Fruit fly (Drosophila melanogaster) whole organism, prepupa: ENCODE measurements around the gene CG14072.

Source experiments
- Blimp-1 ChIP-seq: fragments of 200-800 bp; sonication (Bioruptor generic); optimal IDR thresholded peaks from 3 replicates; lab custom pipeline; 2017; ENCODE audit warnings: missing biosample characterization, missing genetic modification characterization, mild to moderate bottlenecking, moderate library complexity, missing genetic modification reagents
- CG10631 ChIP-seq: fragments of 200-800 bp; sonication (Bioruptor generic); optimal IDR thresholded peaks from 2 replicates; lab custom pipeline; 2016; ENCODE audit warnings: missing biosample characterization, missing genetic modification characterization
- CG10669 ChIP-seq: fragments of 200-800 bp; sonication (Bioruptor generic); optimal IDR thresholded peaks from 3 replicates; lab custom pipeline; 2018; ENCODE audit warnings: missing biosample characterization, mild to moderate bottlenecking, missing genetic modification characterization, moderate library complexity
- CG11294 ChIP-seq: fragments of 200-800 bp; sonication (Bioruptor generic); IDR thresholded peaks from 2 replicates; pipeline ENCODE4 v1.3.6; 2022; ENCODE audit warnings: missing biosample characterization, missing genetic modification characterization
- CG11762 ChIP-seq: fragments of 200-800 bp; sonication (Bioruptor generic); optimal IDR thresholded peaks from 3 replicates; lab custom pipeline; 2016; ENCODE audit warnings: missing biosample characterization, missing genetic modification characterization; ENCODE audit not compliant: insufficient read depth
- CG16779 ChIP-seq: fragments of 200-800 bp; sonication (Bioruptor generic); optimal IDR thresholded peaks from 3 replicates; lab custom pipeline; 2017; ENCODE audit warnings: missing biosample characterization, mild to moderate bottlenecking, missing genetic modification characterization
- CG3032 ChIP-seq: fragments of 200-800 bp; optimal IDR thresholded peaks from 2 replicates; lab custom pipeline; 2019; ENCODE audit warnings: missing biosample characterization, mild to moderate bottlenecking, missing genetic modification characterization, moderate library complexity
- CG31627 ChIP-seq: fragments of 200-800 bp; sonication (Bioruptor generic); optimal IDR thresholded peaks from 3 replicates; lab custom pipeline; 2016; ENCODE audit warnings: missing biosample characterization, missing genetic modification characterization
- CG34406 ChIP-seq: fragments of 200-800 bp; sonication (Bioruptor generic); optimal IDR thresholded peaks from 3 replicates; lab custom pipeline; 2016; ENCODE audit warnings: missing biosample characterization, missing genetic modification characterization
- CG4318 ChIP-seq: fragments of 200-800 bp; sonication (Bioruptor generic); optimal IDR thresholded peaks from 3 replicates; lab custom pipeline; 2017; ENCODE audit warnings: missing biosample characterization, mild to moderate bottlenecking, missing genetic modification characterization
- CG6276 ChIP-seq: fragments of 200-800 bp; sonication (Bioruptor generic); optimal IDR thresholded peaks from 2 replicates; lab custom pipeline; 2017; ENCODE audit warnings: missing biosample characterization, mild to moderate bottlenecking, missing genetic modification characterization
- CG6792 ChIP-seq: fragments of 200-800 bp; sonication (Bioruptor generic); optimal IDR thresholded peaks from 3 replicates; lab custom pipeline; 2016; ENCODE audit warnings: missing biosample characterization, missing genetic modification characterization
- CG6808 ChIP-seq: fragments of 200-800 bp; sonication (Bioruptor generic); optimal IDR thresholded peaks from 3 replicates; lab custom pipeline; 2017; ENCODE audit warnings: missing biosample characterization, missing genetic modification characterization, mild to moderate bottlenecking, moderate library complexity, missing genetic modification reagents
- CG6854 ChIP-seq: fragments of 200-800 bp; sonication (Bioruptor generic); optimal IDR thresholded peaks from 2 replicates; lab custom pipeline; 2017; ENCODE audit warnings: missing biosample characterization, mild to moderate bottlenecking, missing genetic modification characterization
- CG7368 ChIP-seq: fragments of 200-800 bp; sonication (Bioruptor generic); optimal IDR thresholded peaks from 3 replicates; lab custom pipeline; 2016; ENCODE audit warnings: missing biosample characterization, missing genetic modification characterization
- CG8119 ChIP-seq: fragments of 200-800 bp; sonication (Bioruptor generic); IDR thresholded peaks from 3 replicates; pipeline ENCODE4 v1.3.6; 2022; ENCODE audit warnings: missing biosample characterization, missing genetic modification characterization
- CG8632 ChIP-seq: fragments of 200-800 bp; sonication (Bioruptor generic); optimal IDR thresholded peaks from 3 replicates; lab custom pipeline; 2016; ENCODE audit warnings: missing biosample characterization, missing genetic modification characterization
- CG9139 ChIP-seq: fragments of 200-800 bp; sonication (Bioruptor generic); optimal IDR thresholded peaks from 3 replicates; lab custom pipeline; 2017; ENCODE audit warnings: missing biosample characterization, mild to moderate bottlenecking, missing genetic modification characterization
- Eip78C ChIP-seq: fragments of 200-800 bp; sonication (Bioruptor generic); peaks from one replicate; lab custom pipeline; 2016; ENCODE audit warnings: missing biosample characterization, missing genetic modification characterization
- Eip93F ChIP-seq: fragments of 200-800 bp; sonication (Bioruptor generic); optimal IDR thresholded peaks from 2 replicates; lab custom pipeline; 2016; ENCODE audit warnings: missing biosample characterization, mild to moderate bottlenecking, missing genetic modification characterization
- Gug ChIP-seq: fragments of 200-800 bp; sonication (Bioruptor generic); IDR thresholded peaks from 2 replicates; pipeline ENCODE4 v1.3.6; 2022; ENCODE audit warnings: missing biosample characterization, missing genetic modification characterization
- Hr39 ChIP-seq: fragments of 200-800 bp; sonication (Bioruptor generic); optimal IDR thresholded peaks from 2 replicates; lab custom pipeline; 2016; ENCODE audit warnings: missing biosample characterization, missing genetic modification characterization
- Smox ChIP-seq: fragments of 200-800 bp; sonication (Bioruptor generic); optimal IDR thresholded peaks from 3 replicates; lab custom pipeline; 2016; ENCODE audit warnings: missing biosample characterization, missing genetic modification characterization
- Sox102F ChIP-seq: fragments of 200-800 bp; sonication (Bioruptor generic); optimal IDR thresholded peaks from 2 replicates; lab custom pipeline; 2016; ENCODE audit warnings: missing biosample characterization, mild to moderate bottlenecking, missing genetic modification characterization
- Sox14 ChIP-seq: fragments of 200-800 bp; sonication (Bioruptor generic); optimal IDR thresholded peaks from 3 replicates; lab custom pipeline; 2016; ENCODE audit warnings: missing biosample characterization, missing genetic modification characterization
- Sox15 ChIP-seq: fragments of 200-800 bp; sonication (Bioruptor generic); optimal IDR thresholded peaks from 3 replicates; lab custom pipeline; 2016; ENCODE audit warnings: missing biosample characterization, missing genetic modification characterization
- achi ChIP-seq: fragments of 200-800 bp; sonication (Bioruptor generic); optimal IDR thresholded peaks from 3 replicates; lab custom pipeline; 2016; ENCODE audit warnings: missing biosample characterization, missing genetic modification characterization
- cyc ChIP-seq: fragments of 200-800 bp; sonication (Bioruptor generic); optimal IDR thresholded peaks from 3 replicates; lab custom pipeline; 2016; ENCODE audit warnings: missing biosample characterization, missing genetic modification characterization
- dac ChIP-seq: fragments of 200-800 bp; sonication (Bioruptor generic); optimal IDR thresholded peaks from 2 replicates; lab custom pipeline; 2017; ENCODE audit warnings: missing biosample characterization, mild to moderate bottlenecking, missing genetic modification characterization
- eg ChIP-seq: fragments of 200-800 bp; sonication (Bioruptor generic); IDR thresholded peaks from 3 replicates; pipeline ENCODE4 v1.3.6; 2022; ENCODE audit warnings: missing biosample characterization, missing genetic modification characterization
- esn ChIP-seq: fragments of 200-800 bp; sonication (Bioruptor generic); optimal IDR thresholded peaks from 2 replicates; lab custom pipeline; 2016; ENCODE audit warnings: missing biosample characterization, mild to moderate bottlenecking, missing genetic modification characterization, moderate library complexity
- fd59A ChIP-seq: fragments of 200-800 bp; sonication (Bioruptor generic); optimal IDR thresholded peaks from 2 replicates; lab custom pipeline; 2017; ENCODE audit warnings: missing biosample characterization, mild to moderate bottlenecking, missing genetic modification characterization, missing genetic modification reagents
- fd85E ChIP-seq: fragments of 200-800 bp; sonication (Bioruptor generic); optimal IDR thresholded peaks from 3 replicates; lab custom pipeline; 2016; ENCODE audit warnings: missing biosample characterization, missing genetic modification characterization
- fkh ChIP-seq: fragments of 200-800 bp; sonication (Bioruptor generic); optimal IDR thresholded peaks from 3 replicates; lab custom pipeline; 2017; ENCODE audit warnings: missing biosample characterization, mild to moderate bottlenecking, missing genetic modification characterization, moderate library complexity
- lz ChIP-seq: fragments of 200-800 bp; sonication (Bioruptor generic); optimal IDR thresholded peaks from 3 replicates; lab custom pipeline; 2016; ENCODE audit warnings: missing biosample characterization, missing genetic modification characterization
- net ChIP-seq: fragments of 200-800 bp; sonication (Bioruptor generic); optimal IDR thresholded peaks from 3 replicates; lab custom pipeline; 2016; ENCODE audit warnings: missing biosample characterization, missing genetic modification characterization
- salr ChIP-seq, 2 experiments: fragments of 200-800 bp; sonication (Bioruptor generic); optimal IDR thresholded peaks; 3 replicates each; lab custom pipeline; 2016 to 2018; ENCODE audit warnings: missing biosample characterization in 2 of 2, missing genetic modification characterization in 2 of 2, mild to moderate bottlenecking in 1 of 2
- spab ChIP-seq: fragments of 200-800 bp; sonication (Bioruptor generic); optimal IDR thresholded peaks from 2 replicates; lab custom pipeline; 2017; ENCODE audit warnings: missing biosample characterization, mild to moderate bottlenecking, missing genetic modification characterization, missing genetic modification reagents
- ss ChIP-seq, 2 experiments: fragments of 200-800 bp; sonication (Bioruptor generic); optimal IDR thresholded peaks; 2 replicates in 1 of 2; 3 replicates in 1 of 2; lab custom pipeline; 2017 to 2018; ENCODE audit warnings: mild to moderate bottlenecking in 2 of 2, missing biosample characterization in 2 of 2, missing genetic modification characterization in 2 of 2, moderate library complexity in 1 of 2
- svp ChIP-seq: fragments of 200-800 bp; sonication (Bioruptor generic); peaks from one replicate; lab custom pipeline; 2016; ENCODE audit warnings: missing biosample characterization, missing genetic modification characterization
- topi ChIP-seq: fragments of 200-800 bp; sonication (Bioruptor generic); optimal IDR thresholded peaks from 3 replicates; lab custom pipeline; 2016; ENCODE audit warnings: missing biosample characterization, missing genetic modification characterization
- vri ChIP-seq: fragments of 200-800 bp; sonication (Bioruptor generic); optimal IDR thresholded peaks from 3 replicates; lab custom pipeline; 2016; ENCODE audit warnings: missing biosample characterization, mild to moderate bottlenecking, missing genetic modification characterization

The CG14072 gene

dm6 chr2L:10970134-10970533 lies 33.7 kb downstream of the CG14072 start, which contains the start of the genes Tmem214 and YL-1:
Tmem214 (minus strand) TSS chr2L:10970275.
YL-1 (plus strand) TSS chr2L:10970443.
- TF ChIP-seq Smox (GFP tag; lab: Kevin White, UChicago) (no peak), CG34406 (GFP tag; lab: Kevin White, UChicago) (no peak), lz (no peak), CG4318 (GFP tag; lab: Kevin White, UChicago) (no peak), cyc (GFP tag; lab: Kevin White, UChicago) (no peak), salr (GFP tag; optimal IDR thresholded peaks at IDR 0.05; lab: Kevin White, UChicago) (no peak), CG6276 (GFP tag; lab: Kevin White, UChicago) (no peak), CG16779 (tag; lab: Kevin White, UChicago) (no peak), CG6854 (GFP tag; lab: Kevin White, UChicago) (no peak), CG6792 (no peak), Sox14 (GFP tag; lab: Kevin White, UChicago) (peak; percentile 14), Sox15 (GFP tag; lab: Kevin White, UChicago) (no peak), vri (GFP tag; lab: Kevin White, UChicago) (peak; percentile 62), spab (GFP tag; lab: Kevin White, UChicago) (no peak), esn (GFP tag; lab: Kevin White, UChicago) (peak; percentile 3), dac (GFP tag; lab: Kevin White, UChicago) (no peak), Hr39 (GFP tag; lab: Kevin White, UChicago) (no peak), CG9139 (GFP tag; lab: Kevin White, UChicago) (no peak), CG6808 (GFP tag; lab: Kevin White, UChicago) (no peak), net (GFP tag; lab: Kevin White, UChicago) (no peak), Sox102F (no peak), CG11294 (GFP tag; lab: Robert Waterston, UW) (no peak), CG3032 (peak; percentile 7), CG8632 (GFP tag; lab: Kevin White, UChicago) (no peak), achi (GFP tag; lab: Kevin White, UChicago) (no peak), Eip78C (GFP tag; lab: Kevin White, UChicago) (peak; percentile 75), CG10631 (no peak), topi (GFP tag; lab: Kevin White, UChicago) (no peak), CG11762 (GFP tag; lab: Kevin White, UChicago) (no peak), fd85E (GFP tag; lab: Kevin White, UChicago) (no peak), Gug (GFP tag; lab: Robert Waterston, UW) (no peak), ss (GFP tag; optimal IDR thresholded peaks at IDR 0.05; lab: Kevin White, UChicago) (no peak), eg (GFP tag; lab: Robert Waterston, UW) (no peak), CG7368 (no peak), Eip93F (GFP tag; lab: Kevin White, UChicago) (no peak), fkh (GFP tag; lab: Kevin White, UChicago) (peak; percentile 95), CG31627 (GFP tag; lab: Kevin White, UChicago) (no peak), Blimp-1 (GFP tag; lab: Kevin White, UChicago) (no peak), CG10669 (GFP tag; lab: Kevin White, UChicago) (no peak), fd59A (GFP tag; lab: Kevin White, UChicago) (no peak)

- TF ChIP-seq esn (GFP tag; lab: Kevin White, UChicago) (peak; percentile 35), CG7368 (no peak), Eip93F (GFP tag; lab: Kevin White, UChicago) (no peak), topi (GFP tag; lab: Kevin White, UChicago) (peak; percentile 17), vri (GFP tag; lab: Kevin White, UChicago) (peak; percentile 30), CG9139 (GFP tag; lab: Kevin White, UChicago) (no peak), CG31627 (GFP tag; lab: Kevin White, UChicago) (peak; percentile 25), cyc (GFP tag; lab: Kevin White, UChicago) (peak; percentile 16), lz (peak; percentile 29), CG8119 (GFP tag; lab: Robert Waterston, UW) (no peak), Eip78C (GFP tag; lab: Kevin White, UChicago) (peak; percentile 67), svp (GFP tag; lab: Kevin White, UChicago) (peak; percentile 85)
Measured at dm6 chr2L:10972224-10972623, 35.8 kb downstream of the CG14072 start, which contains the start of gene CG16743. CG16743 (plus strand) TSS chr2L:10972280.
